Worm (Caenorhabditis elegans) whole organism, late embryonic: ENCODE results near the gene cal-1.

Source experiments
- C38D4.7 ChIP-seq: fragments of 200-800 bp; sonication (Bioruptor generic); optimal IDR thresholded peaks from 2 replicates; lab custom pipeline; 2018; ENCODE audit warnings: mild to moderate bottlenecking, missing genetic modification characterization, moderate library complexity, missing compliant biosample characterization
- K02D7.2 ChIP-seq: sonication (generic microtip); optimal IDR thresholded peaks from 2 replicates; lab custom pipeline; 2017; ENCODE audit warnings: mild to moderate bottlenecking, missing genetic modification characterization, missing compliant biosample characterization
- Y22D7AL.16 ChIP-seq: sonication (generic microtip); optimal IDR thresholded peaks from 2 replicates; lab custom pipeline; 2016; ENCODE audit warnings: missing genetic modification characterization, missing compliant biosample characterization
- ahr-1 ChIP-seq: sonication (generic microtip); optimal IDR thresholded peaks from 2 replicates; lab custom pipeline; 2016; ENCODE audit warnings: missing genetic modification characterization, missing compliant biosample characterization
- ceh-18 ChIP-seq: sonication (generic microtip); optimal IDR thresholded peaks from 2 replicates; lab custom pipeline; 2016; ENCODE audit warnings: missing genetic modification characterization, missing compliant biosample characterization
- ceh-19 ChIP-seq: fragments of 200-800 bp; sonication (Bioruptor generic); optimal IDR thresholded peaks from 2 replicates; lab custom pipeline; 2018; ENCODE audit warnings: mild to moderate bottlenecking, missing genetic modification characterization, missing compliant biosample characterization
- ceh-24 ChIP-seq: sonication (generic microtip); optimal IDR thresholded peaks from 2 replicates; lab custom pipeline; 2016; ENCODE audit warnings: mild to moderate bottlenecking, missing genetic modification characterization, missing compliant biosample characterization
- ceh-45 ChIP-seq: fragments of 200-800 bp; sonication (Bioruptor generic); IDR thresholded peaks from 2 replicates; pipeline ENCODE4 v1.3.6; 2022; ENCODE audit warnings: missing genetic modification reagents, missing genetic modification characterization, missing compliant biosample characterization
- ceh-6 ChIP-seq: fragments of 200-800 bp; sonication (Bioruptor generic); optimal IDR thresholded peaks from 2 replicates; lab custom pipeline; 2018; ENCODE audit warnings: mild to moderate bottlenecking, missing genetic modification characterization, missing compliant biosample characterization
- ceh-9 ChIP-seq: sonication (generic microtip); optimal IDR thresholded peaks from 2 replicates; lab custom pipeline; 2016; ENCODE audit warnings: mild to moderate bottlenecking, missing genetic modification characterization, inconsistent platforms, missing compliant biosample characterization
- che-1 ChIP-seq: sonication (generic microtip); optimal IDR thresholded peaks from 2 replicates; lab custom pipeline; 2016; ENCODE audit warnings: mild to moderate bottlenecking, missing genetic modification characterization, missing compliant biosample characterization
- elt-4 ChIP-seq: sonication (generic microtip); optimal IDR thresholded peaks from 2 replicates; lab custom pipeline; 2016; ENCODE audit warnings: missing genetic modification characterization, missing compliant biosample characterization
- ets-4 ChIP-seq: sonication (generic microtip); optimal IDR thresholded peaks from 2 replicates; lab custom pipeline; 2016; ENCODE audit warnings: missing genetic modification characterization, missing compliant biosample characterization
- fkh-10 ChIP-seq: fragments of 150-350 bp; optimal IDR thresholded peaks from 2 replicates; lab custom pipeline; 2014; ENCODE audit warnings: missing biosample characterization, missing genetic modification reagents, missing genetic modification characterization
- fkh-6 ChIP-seq: sonication (generic microtip); optimal IDR thresholded peaks from 2 replicates; lab custom pipeline; 2016; ENCODE audit warnings: missing genetic modification characterization, missing compliant biosample characterization
- hlh-30 ChIP-seq: sonication (generic microtip); optimal IDR thresholded peaks from 2 replicates; lab custom pipeline; 2017; ENCODE audit warnings: antibody characterized with exemption, missing genetic modification characterization, missing compliant biosample characterization; ENCODE audit not compliant: insufficient read depth
- hlh-6 ChIP-seq: sonication (generic microtip); optimal IDR thresholded peaks from 2 replicates; lab custom pipeline; 2016; ENCODE audit warnings: missing genotype, missing genetic modification characterization, missing compliant biosample characterization
- lim-6 ChIP-seq: sonication (generic microtip); optimal IDR thresholded peaks from 2 replicates; lab custom pipeline; 2016; ENCODE audit warnings: missing genetic modification characterization, missing compliant biosample characterization
- madf-2 ChIP-seq: sonication (generic microtip); optimal IDR thresholded peaks from 2 replicates; lab custom pipeline; 2017; ENCODE audit warnings: missing genetic modification characterization, missing compliant biosample characterization
- mec-3 ChIP-seq: sonication (generic microtip); optimal IDR thresholded peaks from 2 replicates; lab custom pipeline; 2016; ENCODE audit warnings: borderline replicate concordance, missing genetic modification characterization, missing compliant biosample characterization
- nfya-1 ChIP-seq: sonication (generic microtip); optimal IDR thresholded peaks from 2 replicates; lab custom pipeline; 2017; ENCODE audit warnings: missing genetic modification characterization, mild to moderate bottlenecking, missing compliant biosample characterization, antibody characterized with exemption, moderate library complexity
- nhr-11 ChIP-seq: fragments of 150-350 bp; optimal IDR thresholded peaks from 2 replicates; lab custom pipeline; 2014; ENCODE audit warnings: missing biosample characterization, missing genetic modification characterization
- npax-4 ChIP-seq: sonication (generic microtip); optimal IDR thresholded peaks from 2 replicates; lab custom pipeline; 2016; ENCODE audit warnings: missing genetic modification characterization, missing compliant biosample characterization
- pag-3 ChIP-seq: sonication (generic microtip); optimal IDR thresholded peaks from 2 replicates; lab custom pipeline; 2016; ENCODE audit warnings: missing compliant biosample characterization, missing genetic modification characterization, borderline replicate concordance
- pat-9 ChIP-seq: fragments of 200-800 bp; sonication (Bioruptor generic); optimal IDR thresholded peaks from 2 replicates; lab custom pipeline; 2018; ENCODE audit warnings: mild to moderate bottlenecking, missing genetic modification characterization, moderate library complexity, missing compliant biosample characterization
- pax-1 ChIP-seq: fragments of 150-350 bp; optimal IDR thresholded peaks from 2 replicates; lab custom pipeline; 2014; ENCODE audit warnings: missing biosample characterization, missing genetic modification characterization
- pha-4 ChIP-seq: fragments of 150-350 bp; optimal IDR thresholded peaks from 2 replicates; lab custom pipeline; 2018; ENCODE audit warnings: missing biosample characterization, missing genetic modification reagents, missing genetic modification characterization
- pqm-1 ChIP-seq: sonication (generic microtip); optimal IDR thresholded peaks from 2 replicates; lab custom pipeline; 2016; ENCODE audit warnings: missing genetic modification characterization, missing compliant biosample characterization
- ref-2 ChIP-seq: sonication (generic microtip); optimal IDR thresholded peaks from 2 replicates; lab custom pipeline; 2016; ENCODE audit warnings: missing genetic modification characterization, missing compliant biosample characterization
- sdc-2 ChIP-seq: sonication (generic microtip); optimal IDR thresholded peaks from 2 replicates; lab custom pipeline; 2016; ENCODE audit warnings: missing genotype, missing genetic modification characterization, missing compliant biosample characterization
- sox-4 ChIP-seq: sonication (generic microtip); optimal IDR thresholded peaks from 2 replicates; lab custom pipeline; 2017; ENCODE audit warnings: mild to moderate bottlenecking, missing genetic modification characterization, inconsistent platforms, missing compliant biosample characterization
- syd-9 ChIP-seq: sonication (generic microtip); optimal IDR thresholded peaks from 2 replicates; lab custom pipeline; 2016; ENCODE audit warnings: mild to moderate bottlenecking, missing genetic modification characterization, moderate library complexity, missing compliant biosample characterization
- unc-3 ChIP-seq, 2 experiments: fragments of 200-800 bp in 1 of 2; sonication (Bioruptor generic) in 1 of 2; sonication (generic microtip) in 1 of 2; conservative IDR thresholded peaks in 1 of 2; optimal IDR thresholded peaks in 1 of 2; 2 replicates each; pipeline versions ENCODE4 v1.3.6 to Lab custom; 2016 to 2022; ENCODE audit warnings: missing compliant biosample characterization in 2 of 2, missing genetic modification characterization in 2 of 2, missing genetic modification reagents in 1 of 2
- unc-42 ChIP-seq: sonication (generic microtip); optimal IDR thresholded peaks from 2 replicates; lab custom pipeline; 2016; ENCODE audit warnings: missing genotype, missing genetic modification characterization, missing compliant biosample characterization
- unc-55 ChIP-seq: sonication (generic microtip); optimal IDR thresholded peaks from 2 replicates; lab custom pipeline; 2017; ENCODE audit warnings: missing biosample characterization, missing genetic modification reagents, missing genetic modification characterization
- zip-5 ChIP-seq: sonication (generic microtip); optimal IDR thresholded peaks from 2 replicates; lab custom pipeline; 2016; ENCODE audit warnings: missing genetic modification characterization, missing compliant biosample characterization

cal-1 gene

DNA sequence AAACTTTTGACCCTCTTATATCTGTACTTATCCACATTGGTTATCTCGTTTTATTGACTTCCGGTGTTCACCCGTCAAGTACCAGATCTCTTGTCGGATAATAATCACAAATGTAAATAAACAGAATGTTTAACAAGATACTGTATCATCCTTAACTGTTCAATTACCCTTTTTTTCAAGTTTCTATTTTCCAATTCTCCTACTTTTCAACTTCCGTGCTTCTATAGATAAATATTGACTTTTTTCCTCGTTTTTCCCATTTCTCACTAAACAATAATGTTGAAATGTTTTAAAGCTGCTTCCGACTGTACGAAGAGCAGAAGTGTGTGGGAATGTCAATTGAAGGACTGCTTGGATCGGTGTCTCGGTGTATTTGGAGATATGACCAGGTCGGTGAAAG is 30.1 kb downstream of the cal-1 start, which contains the start of gene inx-11:
Gene inx-11 (plus strand): TSS at position 301 of the 400 bp plus-strand sequence.
- TF ChIP-seq ahr-1 (tag; lab: Kevin White, UChicago) (no peak), mec-3 (no peak), C38D4.7 (GFP tag; lab: Kevin White, UChicago) (no peak), pat-9 (no peak), Y22D7AL.16 (tag; lab: Kevin White, UChicago) (no peak), pha-4 (tag; lab: Kevin White, UChicago) (no peak), sox-4 (tag; lab: Kevin White, UChicago) (no peak), che-1 (no peak), syd-9 (no peak), lim-6 (no peak), sdc-2 (tag; lab: Kevin White, UChicago) (no peak), fkh-6 (tag; lab: Kevin White, UChicago) (no peak), ceh-24 (tag; lab: Kevin White, UChicago) (no peak), hlh-6 (tag; lab: Kevin White, UChicago) (no peak), pqm-1 (tag; lab: Kevin White, UChicago) (no peak), pag-3 (tag; lab: Kevin White, UChicago) (no peak), ceh-6 (GFP tag; lab: Kevin White, UChicago) (no peak), nhr-11 (no peak)

DNA sequence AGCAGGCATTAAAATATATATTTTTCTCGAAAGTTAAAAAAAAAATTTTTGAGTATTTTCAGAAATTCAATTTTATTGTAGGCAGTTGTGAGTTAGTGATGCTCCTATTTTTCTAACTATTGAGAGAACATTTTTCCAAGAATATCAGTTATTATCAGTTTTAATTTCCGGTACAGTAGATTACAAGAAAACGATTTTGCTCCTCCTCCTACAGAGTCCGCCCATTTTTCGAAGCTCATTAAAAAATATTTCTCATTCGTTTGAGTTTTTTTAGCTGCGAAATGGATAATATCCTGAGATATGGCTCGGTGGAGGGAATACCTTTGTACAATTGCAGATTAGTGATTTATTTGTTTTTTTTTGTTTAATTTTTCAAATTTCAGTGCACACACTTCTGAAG is 32.5 kb downstream of the cal-1 start, which contains the start of gene srt-39:
Gene srt-39 (plus strand): TSS at position 301 of the 400 bp plus-strand sequence.
- TF ChIP-seq unc-42 (tag; lab: Kevin White, UChicago) (no peak), che-1 (no peak), ceh-19 (no peak), hlh-30 (tag; lab: Kevin White, UChicago) (no peak), C38D4.7 (GFP tag; lab: Kevin White, UChicago) (no peak)

DNA sequence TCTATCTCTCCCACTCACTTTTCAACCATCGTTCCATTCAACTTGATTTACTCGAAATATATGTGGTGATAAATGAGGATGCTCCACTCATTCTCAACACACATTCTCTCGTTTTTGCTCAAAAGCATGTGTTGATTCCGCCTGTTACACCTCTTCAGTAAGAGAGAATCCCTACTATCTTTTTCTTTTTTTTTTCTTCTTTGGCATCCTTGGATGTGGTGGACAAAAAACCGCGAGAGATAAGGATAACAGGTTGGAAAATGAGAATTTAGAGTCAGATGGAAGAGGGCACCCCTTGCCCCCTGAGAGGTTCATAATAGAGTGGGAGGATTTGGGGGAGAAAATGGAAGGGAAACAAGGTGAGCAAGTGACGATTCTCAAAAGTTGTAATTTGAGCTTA is 38.1 kb downstream of the cal-1 start:
- TF ChIP-seq ceh-18 (tag; lab: Kevin White, UChicago) (peak; percentile 49), unc-55 (GFP tag; lab: Kevin White, UChicago) (no peak)
- TF ChIP-seq, all 69 proteins: peak for 1

DNA sequence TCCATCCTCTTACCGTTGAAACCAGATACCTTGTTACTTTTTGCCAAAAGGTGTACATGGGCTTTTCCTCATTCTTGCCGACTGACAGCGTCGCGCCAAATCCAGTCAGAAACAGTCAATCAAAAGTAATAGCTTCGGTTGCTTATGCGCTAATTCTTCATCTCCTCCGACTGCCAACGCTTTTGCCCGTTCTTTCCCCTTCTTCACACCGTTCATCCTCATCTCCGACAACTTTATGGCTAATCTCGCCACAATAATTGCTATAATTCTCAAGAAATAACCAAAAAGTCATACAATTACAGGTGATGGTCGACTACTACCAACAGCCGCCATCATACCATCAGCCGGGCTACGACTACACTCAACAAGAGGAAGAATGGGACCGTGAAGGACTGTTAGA is 38.9 kb downstream of the cal-1 start, which contains the start of gene atn-1:
Gene atn-1 (plus strand): TSS at position 301 of the 400 bp plus-strand sequence.
- no peak for TF ChIP-seq nfya-1 (tag; lab: Kevin White, UChicago)
- TF ChIP-seq, all 69 proteins: peak for 0

DNA sequence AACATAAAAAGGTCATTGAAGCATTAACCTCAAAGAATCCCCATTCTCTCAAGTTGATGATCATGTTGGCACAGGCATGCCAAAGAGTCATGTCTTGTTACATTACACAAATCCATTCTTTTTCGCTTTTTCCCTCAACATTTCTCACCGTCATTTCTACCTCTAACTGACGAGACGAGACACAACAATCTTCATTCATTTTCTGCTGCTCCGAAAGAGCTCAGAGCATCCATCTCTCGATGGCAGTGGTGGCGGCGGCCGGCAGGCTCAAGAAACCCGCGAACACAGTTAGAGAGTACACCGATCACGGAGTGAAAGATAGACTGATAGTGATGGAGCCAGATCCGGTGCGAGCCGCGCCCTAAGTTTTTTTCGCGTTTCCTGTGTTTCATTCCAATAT is 39.9 kb downstream of the cal-1 start:
- TF ChIP-seq sdc-2 (tag; lab: Kevin White, UChicago) = no peak
- TF ChIP-seq C38D4.7 (GFP tag; lab: Kevin White, UChicago) = no peak
- TF ChIP-seq fkh-10 = no peak
- peak; percentile 33 for TF ChIP-seq unc-55 (GFP tag; lab: Kevin White, UChicago)
- no peak for TF ChIP-seq npax-4 (tag; lab: Kevin White, UChicago)
- TF ChIP-seq ceh-18 (tag; lab: Kevin White, UChicago) = peak; percentile 69
- TF ChIP-seq ceh-19 = no peak
- no peak for TF ChIP-seq mec-3
- no peak for TF ChIP-seq elt-4 (tag; lab: Kevin White, UChicago)
- TF ChIP-seq, all 69 proteins: peak for 2

DNA sequence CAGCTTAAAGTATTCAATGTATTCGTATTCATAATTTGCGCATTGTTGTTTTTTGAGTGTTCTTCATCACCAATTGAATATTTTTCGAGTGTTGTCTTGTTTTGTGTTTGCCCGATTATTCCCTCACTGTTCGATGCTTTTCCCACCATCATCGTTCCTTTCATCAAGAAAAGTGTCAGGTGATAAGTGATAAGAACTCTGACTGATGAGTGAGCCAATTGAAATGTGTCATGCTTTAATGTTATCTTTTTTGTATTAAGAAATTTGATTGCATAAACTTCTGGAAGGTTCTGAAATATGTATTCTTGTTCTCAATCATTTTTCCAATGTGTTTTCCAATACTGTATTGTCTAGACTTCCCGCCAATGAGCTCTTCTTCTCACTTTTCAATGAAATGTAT is 41.7 kb downstream of the cal-1 start:
- no peak for TF ChIP-seq fkh-6 (tag; lab: Kevin White, UChicago)
- no peak for TF ChIP-seq ceh-9
- TF ChIP-seq ets-4 = no peak
- TF ChIP-seq, all 69 proteins: peak for 0

DNA sequence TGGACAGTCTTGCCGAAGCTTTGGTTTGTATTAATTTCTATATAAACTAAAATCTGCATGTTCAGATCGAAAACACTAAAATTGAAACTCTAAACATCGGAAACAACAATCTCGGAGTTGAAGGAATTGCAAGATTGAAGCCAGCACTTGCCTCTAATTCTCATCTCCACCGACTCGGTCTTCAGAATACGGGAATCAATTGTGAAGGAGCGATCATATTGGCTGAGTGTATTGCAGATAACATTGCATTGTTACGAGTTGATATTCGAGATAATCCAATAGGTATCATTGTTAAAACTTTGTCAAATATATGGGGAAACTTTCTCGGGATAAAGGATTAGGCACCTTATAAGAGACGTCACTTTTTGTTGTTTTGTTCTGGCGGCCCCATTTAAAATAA is 46.7 kb downstream of the cal-1 start:
- TF ChIP-seq madf-2 (tag; lab: Kevin White, UChicago) = no peak
- TF ChIP-seq ceh-6 (GFP tag; lab: Kevin White, UChicago) = no peak
- no peak for TF ChIP-seq unc-3 (GFP tag; conservative IDR thresholded peaks at IDR 0.05; lab: Robert Waterston, UW)
- TF ChIP-seq unc-3 (tag; optimal IDR thresholded peaks at IDR 0.05; lab: Kevin White, UChicago) = no peak
- no peak for TF ChIP-seq ref-2 (tag; lab: Kevin White, UChicago)
- TF ChIP-seq che-1 = no peak
- no peak for TF ChIP-seq ceh-18 (tag; lab: Kevin White, UChicago)
- no peak for TF ChIP-seq pat-9
- no peak for TF ChIP-seq ceh-24 (tag; lab: Kevin White, UChicago)
- TF ChIP-seq npax-4 (tag; lab: Kevin White, UChicago) = no peak
- TF ChIP-seq sox-4 (tag; lab: Kevin White, UChicago) = no peak
- no peak for TF ChIP-seq nhr-11
- no peak for TF ChIP-seq ceh-45 (GFP tag; lab: Robert Waterston, UW)
- TF ChIP-seq zip-5 (tag; lab: Kevin White, UChicago) = no peak
- no peak for TF ChIP-seq pax-1 (tag; lab: Kevin White, UChicago)
- no peak for TF ChIP-seq K02D7.2
- TF ChIP-seq, all 69 proteins: peak for 0
